Fruit fly (Drosophila melanogaster): ENCODE results near the gene ND-15.

ND-15 gene

dm6 chr2L:87255-87723 is 27.2 kb upstream of the ND-15 start, which contains the start of gene net (continued):
- no peak for TF ChIP-seq CG17186 (GFP tag; optimal IDR thresholded peaks at IDR 0.05)
- TF ChIP-seq CG8765 (GFP tag; IDR thresholded peaks at IDR 0.05), result no peak
- TF ChIP-seq CG8944 (GFP tag; optimal IDR thresholded peaks at IDR 0.05), result no peak
- no peak for TF ChIP-seq Hmx (GFP tag; optimal IDR thresholded peaks at IDR 0.05)
- no peak for TF ChIP-seq ase (GFP tag; IDR thresholded peaks at IDR 0.05)
- TF ChIP-seq ems (GFP tag; optimal IDR thresholded peaks at IDR 0.05), result no peak
- no peak for TF ChIP-seq CG12236 (GFP tag; optimal IDR thresholded peaks at IDR 0.05)
- peak; percentile 87 for TF ChIP-seq CG13296 (GFP tag; optimal IDR thresholded peaks at IDR 0.05)
- no peak for TF ChIP-seq Atf3 (GFP tag; optimal IDR thresholded peaks at IDR 0.05)
- TF ChIP-seq zfh2 (GFP tag; optimal IDR thresholded peaks at IDR 0.05), result no peak
- TF ChIP-seq CG12155 (GFP tag; optimal IDR thresholded peaks at IDR 0.05), result peak; percentile 47
- TF ChIP-seq CG17802 (tag; optimal IDR thresholded peaks at IDR 0.05), result peak; percentile 15
- no peak for TF ChIP-seq CG16813 (GFP tag; IDR thresholded peaks at IDR 0.05; ENCODE audit: partially characterized antibody)
- no peak for TF ChIP-seq CG11247 (GFP tag; IDR thresholded peaks at IDR 0.05)
- TF ChIP-seq mirr (GFP tag; optimal IDR thresholded peaks at IDR 0.05), result peak; percentile 14
- TF ChIP-seq CG17612 (GFP tag; IDR thresholded peaks at IDR 0.05), result no peak
- no peak for TF ChIP-seq Elba2 (GFP tag; optimal IDR thresholded peaks at IDR 0.05)
- TF ChIP-seq sna (GFP tag; IDR thresholded peaks at IDR 0.05; ENCODE audit: partially characterized antibody), result no peak
- peak; percentile 62 for TF ChIP-seq nom (GFP tag; optimal IDR thresholded peaks at IDR 0.05)
- TF ChIP-seq CG10462 (GFP tag; optimal IDR thresholded peaks at IDR 0.05), result no peak
- no peak for TF ChIP-seq CG5245 (GFP tag; optimal IDR thresholded peaks at IDR 0.05)
- peak; percentile 58; the same call in 1 of the 2 replicates for TF ChIP-seq ara (GFP tag; IDR thresholded peaks at IDR 0.05)
- TF ChIP-seq CG6791 (GFP tag; IDR thresholded peaks at IDR 0.05; ENCODE audit: partially characterized antibody), result no peak
- TF ChIP-seq CG17361 (GFP tag; IDR thresholded peaks at IDR 0.05), result peak; percentile 77
- 0 out of 2 replicates have a peak, but pooled peaks have one; percentile 37 for TF ChIP-seq E2f1 (GFP tag; IDR thresholded peaks at IDR 0.05)
- TF ChIP-seq ranshi (GFP tag; IDR thresholded peaks at IDR 0.05), result peak; percentile 25; the same call in 1 of the 2 replicates
- peak; percentile 66; the same call in 2 of the 3 replicates for TF ChIP-seq ci (GFP tag; IDR thresholded peaks at IDR 0.05)
- no peak for TF ChIP-seq psq (GFP tag; optimal IDR thresholded peaks at IDR 0.05)
- TF ChIP-seq gsb-n (tag; optimal IDR thresholded peaks at IDR 0.05), result peak; percentile 64
- TF ChIP-seq grn (GFP tag; optimal IDR thresholded peaks at IDR 0.05), result no peak
- no peak for TF ChIP-seq ssp (GFP tag; IDR thresholded peaks at IDR 0.05)
- peak; percentile 85 for TF ChIP-seq CG13424 (tag; optimal IDR thresholded peaks at IDR 0.05)
- TF ChIP-seq Stat92E (GFP tag; optimal IDR thresholded peaks at IDR 0.05), result no peak
- peak; percentile 76 for TF ChIP-seq CG7556 (GFP tag; optimal IDR thresholded peaks at IDR 0.05)
- peak; percentile 53 for TF ChIP-seq CG8388 (GFP tag; optimal IDR thresholded peaks at IDR 0.05)
- peak; percentile 69 for TF ChIP-seq caup (GFP tag; optimal IDR thresholded peaks at IDR 0.05; ENCODE audit: severe bottlenecking)
- peak; percentile 90 for TF ChIP-seq Fer1 (GFP tag; optimal IDR thresholded peaks at IDR 0.05)
- TF ChIP-seq pros (GFP tag; optimal IDR thresholded peaks at IDR 0.05), result no peak
- TF ChIP-seq ac (GFP tag; optimal IDR thresholded peaks at IDR 0.05), result no peak
- TF ChIP-seq CG15696 (tag; optimal IDR thresholded peaks at IDR 0.05), result peak; percentile 69
- TF ChIP-seq dysf (GFP tag; IDR thresholded peaks at IDR 0.05), result peak; percentile 61; the same call in 2 of the 3 replicates
- TF ChIP-seq Tbp (GFP tag; optimal IDR thresholded peaks at IDR 0.05), result no peak
- no peak; the same call in 1 of the 2 replicates for TF ChIP-seq al (GFP tag; IDR thresholded peaks at IDR 0.05)
- TF ChIP-seq CG4424 (GFP tag; optimal IDR thresholded peaks at IDR 0.05), result peak; percentile 53
- no peak for TF ChIP-seq cas (GFP tag; IDR thresholded peaks at IDR 0.05)
- TF ChIP-seq run (tag; optimal IDR thresholded peaks at IDR 0.05), result no peak
- no peak for TF ChIP-seq Dp (GFP tag; optimal IDR thresholded peaks at IDR 0.05)
- TF ChIP-seq CG1529 (GFP tag; optimal IDR thresholded peaks at IDR 0.05), result peak; percentile 39
- TF ChIP-seq Doc3 (GFP tag; IDR thresholded peaks at IDR 0.05; ENCODE audit: partially characterized antibody), result no peak
- no peak for TF ChIP-seq CG12942 (GFP tag; optimal IDR thresholded peaks at IDR 0.05)
- TF ChIP-seq ttk (GFP tag; IDR thresholded peaks at IDR 0.05), result no peak
